Worm (Caenorhabditis elegans): ENCODE measurements around the gene W02A2.8.

DNA sequence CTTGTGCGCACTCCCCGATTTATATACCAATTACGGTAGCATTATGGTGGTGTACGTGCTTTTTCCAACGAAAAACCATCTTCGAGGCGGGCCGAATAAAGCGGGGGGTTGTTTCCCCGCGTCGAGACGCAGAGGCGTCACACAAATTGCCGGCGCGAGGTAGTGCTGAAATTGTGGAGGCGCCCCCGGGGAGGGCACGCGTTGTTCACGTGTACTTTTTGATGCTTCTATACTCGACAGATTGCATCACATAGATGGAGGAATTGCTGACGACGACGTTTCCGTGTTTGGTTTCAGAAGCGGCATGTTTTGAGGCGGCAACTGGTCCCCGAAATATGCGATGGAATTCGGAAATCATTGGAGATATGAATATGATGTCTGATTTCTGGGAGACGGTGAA, 36.9 kb upstream of the W02A2.8 start:
- peak; percentile 60 for TF ChIP-seq elt-1 (tag; optimal IDR thresholded peaks at IDR 0.05; ENCODE audit: borderline replicate concordance, insufficient read depth)
- TF ChIP-seq ceh-43 (GFP tag; optimal IDR thresholded peaks at IDR 0.05): no peak
- no peak for TF ChIP-seq ztf-11 (tag; optimal IDR thresholded peaks at IDR 0.05)
- TF ChIP-seq unc-120 (tag; optimal IDR thresholded peaks at IDR 0.05; ENCODE audit: poor library complexity, severe bottlenecking): peak; percentile 62
- no peak for TF ChIP-seq lin-13 (tag; optimal IDR thresholded peaks at IDR 0.05)

Measured in whole organism, mixed stage, embryonic.